Worm (Caenorhabditis elegans) whole organism, L3 larva: ENCODE results near the gene nep-8.
"Not testable (repeated sequence)": the region's sequence is repeated elsewhere in the genome, so short reads cannot be mapped to it uniquely, and the experiment has no call there.

Experiments
- aly-2 ChIP-seq: fragments of 150-350 bp; optimal IDR thresholded peaks from 2 replicates; lab custom pipeline; 2014; ENCODE audit warnings: missing biosample characterization, missing genetic modification characterization
- ceh-9 ChIP-seq: sonication (generic microtip); optimal IDR thresholded peaks from 2 replicates; lab custom pipeline; 2018; ENCODE audit warnings: missing biosample characterization, missing genetic modification characterization
- daf-12 ChIP-seq: fragments of 150-350 bp; optimal IDR thresholded peaks from 2 replicates; lab custom pipeline; 2014; ENCODE audit warnings: missing biosample characterization, missing genetic modification reagents, missing genetic modification characterization
- egl-5 ChIP-seq: fragments of 150-350 bp; optimal IDR thresholded peaks from 2 replicates; lab custom pipeline; 2017; ENCODE audit warnings: missing biosample characterization, missing genetic modification reagents, missing genetic modification characterization, inconsistent platforms
- lin-15B ChIP-seq: fragments of 150-350 bp; optimal IDR thresholded peaks from 2 replicates; lab custom pipeline; 2014; ENCODE audit warnings: missing biosample characterization, missing genetic modification characterization
- mml-1 ChIP-seq: fragments of 150-350 bp; sonication (generic microtip); optimal IDR thresholded peaks from 3 replicates; lab custom pipeline; 2014; ENCODE audit warnings: missing biosample characterization, missing genetic modification characterization
- nhr-23 ChIP-seq: fragments of 150-350 bp; optimal IDR thresholded peaks from 2 replicates; lab custom pipeline; 2014; ENCODE audit warnings: missing biosample characterization, missing genetic modification reagents, missing genetic modification characterization
- nhr-43 ChIP-seq: sonication (generic microtip); optimal IDR thresholded peaks from 2 replicates; lab custom pipeline; 2016; ENCODE audit warnings: mild to moderate bottlenecking, missing genetic modification characterization, missing compliant biosample characterization; ENCODE audit not compliant: poor library complexity, severe bottlenecking
- nhr-77 ChIP-seq: fragments of 150-350 bp; optimal IDR thresholded peaks from 2 replicates; lab custom pipeline; 2014; ENCODE audit warnings: missing biosample characterization, missing genetic modification characterization
- skn-1 ChIP-seq: fragments of 150-350 bp; optimal IDR thresholded peaks from 2 replicates; lab custom pipeline; 2014; ENCODE audit warnings: missing biosample characterization, missing genetic modification characterization
- snpc-4 ChIP-seq: fragments of 150-350 bp; optimal IDR thresholded peaks from 2 replicates; lab custom pipeline; 2014; ENCODE audit warnings: missing biosample characterization, missing genetic modification characterization
- ztf-4 ChIP-seq: fragments of 150-350 bp; optimal IDR thresholded peaks from 2 replicates; lab custom pipeline; 2014; ENCODE audit warnings: missing biosample characterization, missing genetic modification characterization

nep-8 gene

DNA sequence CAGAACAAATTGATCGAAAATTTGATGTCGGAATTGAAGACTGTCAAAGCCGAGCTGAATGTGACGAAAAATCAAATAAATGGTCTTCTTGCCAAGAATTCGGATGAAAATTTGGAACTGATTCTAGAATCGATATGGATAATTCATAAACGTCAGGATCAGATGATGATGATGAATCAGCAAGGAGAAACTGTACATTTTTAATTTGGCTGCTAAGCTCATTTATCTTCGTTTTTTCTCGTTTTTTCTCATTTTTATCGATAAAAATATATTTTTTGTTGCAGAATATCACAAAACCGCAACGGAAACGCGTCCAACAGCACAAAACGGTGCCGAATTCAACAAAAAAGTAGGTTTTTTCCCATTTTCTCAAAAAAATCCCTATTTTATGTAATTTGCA is 45.9 kb downstream of the nep-8 start, which contains the start of gene C16C8.14:
Gene C16C8.14, plus strand, starts transcription at position 301 of the 400 bp plus-strand sequence.
- TF ChIP-seq nhr-43 (tag; lab: Kevin White, UChicago); lin-15B; skn-1: not testable (repeated sequence)

DNA sequence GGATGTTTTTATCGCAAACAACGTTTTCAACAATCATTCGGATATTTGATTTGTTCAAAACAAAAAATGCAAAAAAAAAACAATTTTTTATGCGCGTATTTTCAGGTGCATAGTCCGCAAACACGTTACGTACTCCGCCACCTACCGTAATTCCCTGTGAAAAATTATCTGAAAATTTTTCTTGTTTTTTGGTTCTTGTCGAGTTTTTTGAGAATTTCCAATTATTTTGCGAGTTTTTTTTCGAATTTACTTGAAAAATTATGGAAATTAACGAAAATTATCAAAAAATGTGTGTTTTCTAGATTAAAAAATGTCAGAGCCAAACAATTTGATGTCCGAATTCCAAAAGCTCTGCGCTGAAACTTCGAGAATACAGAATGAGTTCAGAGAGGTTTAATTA is 48.8 kb downstream of the nep-8 start, which contains the start of gene C16C8.12:
Gene C16C8.12, plus strand, starts transcription at position 301 of the 400 bp plus-strand sequence.
- TF ChIP-seq ztf-4 (tag; lab: Kevin White, UChicago) (no peak), mml-1 (tag; lab: Kevin White, UChicago) (no peak), lin-15B (no peak), aly-2 (tag; lab: Kevin White, UChicago) (no peak), daf-12 (tag; lab: Kevin White, UChicago) (no peak), skn-1 (no peak), egl-5 (tag; lab: Kevin White, UChicago) (no peak)

DNA sequence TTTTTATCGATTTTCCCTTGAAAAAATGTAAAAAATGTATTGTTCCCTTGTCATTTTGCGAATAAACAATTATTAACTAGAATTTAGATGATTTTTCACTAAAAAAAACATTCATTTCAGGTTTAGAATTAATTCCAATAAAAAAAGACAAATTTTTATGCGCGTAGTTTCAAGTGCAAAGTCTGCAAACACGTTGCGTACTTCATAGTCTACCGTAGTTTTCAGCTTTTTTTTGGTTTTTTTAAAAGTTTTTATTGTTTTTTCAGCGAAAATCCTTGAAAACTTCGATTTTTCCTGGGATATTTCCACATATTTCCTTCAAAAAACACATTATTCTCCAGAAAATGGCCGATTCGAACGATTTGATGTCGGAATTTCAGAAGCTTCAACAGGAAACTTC is 49.9 kb downstream of the nep-8 start, which contains the start of gene C16C8.11:
Gene C16C8.11, plus strand, starts transcription at position 188 of the 400 bp plus-strand sequence.
- TF ChIP-seq nhr-23 (no peak), ceh-9 (tag; lab: Kevin White, UChicago) (no peak), nhr-77 (tag; lab: Kevin White, UChicago) (no peak), snpc-4 (no peak)
- TF ChIP-seq, all 47 proteins: peak for 0
